Fruit fly (Drosophila melanogaster): ENCODE measurements around the gene Polr2C.

The Polr2C gene

DNA sequence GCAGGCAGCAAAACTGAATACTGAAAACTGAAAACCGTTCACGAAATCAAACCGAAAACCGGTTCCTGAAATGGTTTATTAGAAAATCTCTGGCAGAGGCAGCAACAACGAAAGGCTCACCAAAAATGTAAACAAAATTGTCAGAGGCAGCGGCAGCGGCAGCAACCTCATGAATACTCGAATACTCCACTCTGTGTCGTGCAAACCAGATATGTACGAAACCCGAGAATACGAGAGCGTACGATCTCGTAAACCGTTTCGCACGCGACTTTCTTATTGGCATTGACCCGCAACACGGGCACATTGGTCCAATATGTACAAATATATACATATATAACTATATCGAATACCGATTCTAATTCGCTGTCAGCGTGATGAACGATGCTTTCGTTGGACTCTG, 4.4 kb downstream of the Polr2C start (continued):
- TF ChIP-seq B-H2 (GFP tag; optimal IDR thresholded peaks at IDR 0.05) (no peak), CG5180 (GFP tag; optimal IDR thresholded peaks at IDR 0.05) (no peak), tin (GFP tag; optimal IDR thresholded peaks at IDR 0.05) (no peak), prd (optimal IDR thresholded peaks at IDR 0.05) (no peak), prd (GFP tag; IDR thresholded peaks at IDR 0.05) (no peak), Abd-B (GFP tag; optimal IDR thresholded peaks at IDR 0.05) (no peak), HHEX (GFP tag; optimal IDR thresholded peaks at IDR 0.05) (no peak), CG2202 (tag; optimal IDR thresholded peaks at IDR 0.05) (no peak), CG17186 (GFP tag; optimal IDR thresholded peaks at IDR 0.05) (no peak), CG31388 (GFP tag; optimal IDR thresholded peaks at IDR 0.05) (no peak), Hmx (GFP tag; optimal IDR thresholded peaks at IDR 0.05) (no peak), CG14710 (tag; optimal IDR thresholded peaks at IDR 0.05) (no peak), CG12769 (tag; optimal IDR thresholded peaks at IDR 0.05) (peak; percentile 79), CG14441 (GFP tag; IDR thresholded peaks at IDR 0.05) (no peak), CG16813 (GFP tag; IDR thresholded peaks at IDR 0.05; ENCODE audit: partially characterized antibody) (no peak), CG34224 (GFP tag; IDR thresholded peaks at IDR 0.05; ENCODE audit: partially characterized antibody) (0 out of 3 replicates have a peak, but pooled peaks have one; percentile 34), vnd (GFP tag; IDR thresholded peaks at IDR 0.05; ENCODE audit: partially characterized antibody) (no peak), CG2199 (GFP tag; IDR thresholded peaks at IDR 0.05) (0 out of 3 replicates have a peak, but pooled peaks have one; percentile 54), NK7.1 (GFP tag; optimal IDR thresholded peaks at IDR 0.05) (no peak), CG7556 (GFP tag; optimal IDR thresholded peaks at IDR 0.05) (no peak), CG8089 (GFP tag; optimal IDR thresholded peaks at IDR 0.05) (no peak), Med (GFP tag) (peak; percentile 4), Vsx1 (GFP tag; optimal IDR thresholded peaks at IDR 0.05) (no peak), CG7786 (GFP tag; optimal IDR thresholded peaks at IDR 0.05) (no peak), CG6765 (GFP tag; optimal IDR thresholded peaks at IDR 0.05) (no peak), CG13894 (tag; optimal IDR thresholded peaks at IDR 0.05) (peak; percentile 25), nerfin-2 (GFP tag; IDR thresholded peaks at IDR 0.05; ENCODE audit: partially characterized antibody) (no peak), exex (tag; optimal IDR thresholded peaks at IDR 0.05) (no peak), corto (GFP tag; optimal IDR thresholded peaks at IDR 0.05) (peak; percentile 16), CG31441 (GFP tag; IDR thresholded peaks at IDR 0.05) (no peak), Usf (GFP tag; optimal IDR thresholded peaks at IDR 0.05) (no peak), CG13624 (GFP tag; optimal IDR thresholded peaks at IDR 0.05) (no peak), Dip3 (GFP tag; optimal IDR thresholded peaks at IDR 0.05) (no peak), H15 (GFP tag; IDR thresholded peaks at IDR 0.05) (no peak), CG14050 (GFP tag; IDR thresholded peaks at IDR 0.05) (no peak), zen2 (GFP tag; IDR thresholded peaks at IDR 0.05; ENCODE audit: partially characterized antibody) (no peak), ranshi (GFP tag; IDR thresholded peaks at IDR 0.05) (no peak), CG12071 (GFP tag; optimal IDR thresholded peaks at IDR 0.05) (no peak), CG2889 (GFP tag; IDR thresholded peaks at IDR 0.05) (no peak), tx (GFP tag; optimal IDR thresholded peaks at IDR 0.05) (no peak), pan (optimal IDR thresholded peaks at IDR 0.05) (no peak), pan (GFP tag; optimal IDR thresholded peaks at IDR 0.05 in 1 of 2, IDR thresholded peaks at IDR 0.05 in 1 of 2) (no peak), Eip74EF (GFP tag; optimal IDR thresholded peaks at IDR 0.05) (no peak), NFAT (GFP tag; IDR thresholded peaks at IDR 0.05) (no peak), lmd (GFP tag; IDR thresholded peaks at IDR 0.05) (no peak), bigmax (GFP tag; optimal IDR thresholded peaks at IDR 0.05) (no peak), br (optimal IDR thresholded peaks at IDR 0.05) (no peak), CG11085 (GFP tag; IDR thresholded peaks at IDR 0.05) (no peak), TFAM (GFP tag; optimal IDR thresholded peaks at IDR 0.05) (no peak), lbe (GFP tag; optimal IDR thresholded peaks at IDR 0.05) (peak; percentile 45), CTCF (GFP tag; optimal IDR thresholded peaks at IDR 0.05) (no peak), CG12104 (GFP tag; optimal IDR thresholded peaks at IDR 0.05) (no peak), CG18262 (tag; optimal IDR thresholded peaks at IDR 0.05) (no peak)

Data from whole organism, embryonic.